Worm (Caenorhabditis elegans): Measurements from ENCODE around the gene far-4.
A peak's percentile ranks its signal among the peaks of the same experiment; 100 is the strongest.

The far-4 gene

DNA sequence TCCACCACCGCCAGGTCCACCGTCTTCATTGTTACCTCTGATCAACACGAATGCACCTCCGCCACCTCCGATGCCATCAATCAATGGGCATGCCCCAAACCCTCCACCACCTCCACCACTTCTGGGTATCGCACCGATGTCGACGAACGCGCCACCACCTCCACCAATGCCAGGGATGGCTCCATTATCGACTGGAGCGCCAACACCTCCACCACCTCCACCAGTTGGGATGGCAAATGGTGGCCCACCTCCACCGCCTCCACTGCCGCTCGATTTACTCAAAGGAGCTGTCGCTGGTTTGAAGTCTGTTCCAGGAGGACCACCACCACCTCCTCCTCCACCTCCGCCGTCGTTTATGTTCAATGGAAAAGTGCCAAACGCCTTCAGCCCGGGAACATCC, 4.9 kb upstream of the far-4 start:
- TF ChIP-seq tab-1 (GFP tag; IDR thresholded peaks at IDR 0.05), result 0 out of 2 replicates have a peak, but pooled peaks have one; percentile 25
- TF ChIP-seq ztf-23 (GFP tag; IDR thresholded peaks at IDR 0.05), result no peak

DNA sequence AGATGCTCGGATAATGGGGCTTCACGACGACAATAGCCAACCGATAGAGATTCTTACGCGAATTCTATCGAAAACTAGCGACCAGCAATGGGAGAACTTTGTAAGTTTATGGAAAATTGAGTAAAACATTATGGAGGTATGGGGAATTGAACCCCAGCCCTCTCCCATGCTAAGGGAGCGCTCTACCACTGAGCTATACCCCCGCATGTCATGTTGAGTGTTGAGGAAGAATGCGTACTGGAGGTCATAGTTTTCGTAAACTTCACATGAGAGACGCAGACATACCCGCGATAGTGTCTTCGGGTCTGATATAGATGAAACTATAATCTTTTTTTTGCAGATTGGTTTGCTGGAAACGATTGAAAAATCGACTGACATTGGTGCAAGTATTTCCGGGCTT, 3.9 kb upstream of the far-4 start:
- peak; percentile 80 for TF ChIP-seq T22C8.4 (GFP tag; IDR thresholded peaks at IDR 0.05)
- TF ChIP-seq flt-1 (GFP tag; IDR thresholded peaks at IDR 0.05), result peak; percentile 94
- TF ChIP-seq cog-1 (tag; optimal IDR thresholded peaks at IDR 0.05), result peak; percentile 52
- peak; percentile 87 for TF ChIP-seq klf-2 (GFP tag; conservative IDR thresholded peaks at IDR 0.05)
- peak; percentile 30 for TF ChIP-seq med-1 (GFP tag; optimal IDR thresholded peaks at IDR 0.05; ENCODE audit: insufficient read depth)
- peak; percentile 79; the same call in 1 of the 2 replicates for TF ChIP-seq ref-1 (GFP tag; conservative IDR thresholded peaks at IDR 0.05)
- TF ChIP-seq tab-1 (GFP tag; IDR thresholded peaks at IDR 0.05), result peak; percentile 93
- peak; percentile 94 for TF ChIP-seq ztf-23 (GFP tag; IDR thresholded peaks at IDR 0.05)
- peak; percentile 79 for TF ChIP-seq ztf-29 (GFP tag; IDR thresholded peaks at IDR 0.05)

DNA sequence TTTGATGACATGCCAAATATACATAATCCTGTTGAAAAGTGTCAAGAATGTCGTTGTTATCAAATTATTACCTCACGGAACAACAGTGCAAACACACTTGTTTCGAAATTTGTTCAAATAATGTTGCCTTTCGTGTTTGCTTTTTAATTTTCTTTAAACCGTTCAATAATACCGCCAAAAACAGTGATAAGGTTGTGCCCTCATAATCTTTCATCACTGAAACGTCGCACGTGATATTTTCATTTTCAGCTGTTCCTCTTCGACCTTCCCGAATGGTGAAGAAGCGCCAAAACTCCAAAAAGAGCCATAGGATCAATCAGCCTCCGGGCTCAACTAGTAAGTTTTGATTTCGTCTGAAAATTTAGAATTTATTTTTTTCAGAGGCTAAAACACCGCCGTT, 2.6 kb upstream of the far-4 start, which contains the start of gene inft-2:
Gene inft-2 (plus strand): TSS at position 248 of the 400 bp plus-strand sequence.
- TF ChIP-seq med-1 (GFP tag; optimal IDR thresholded peaks at IDR 0.05; ENCODE audit: insufficient read depth) (no peak), tab-1 (GFP tag; IDR thresholded peaks at IDR 0.05) (no peak), flt-1 (GFP tag; IDR thresholded peaks at IDR 0.05) (no peak), ztf-29 (GFP tag; IDR thresholded peaks at IDR 0.05) (no peak), cog-1 (tag; optimal IDR thresholded peaks at IDR 0.05) (no peak), T22C8.4 (GFP tag; IDR thresholded peaks at IDR 0.05) (no peak)

DNA sequence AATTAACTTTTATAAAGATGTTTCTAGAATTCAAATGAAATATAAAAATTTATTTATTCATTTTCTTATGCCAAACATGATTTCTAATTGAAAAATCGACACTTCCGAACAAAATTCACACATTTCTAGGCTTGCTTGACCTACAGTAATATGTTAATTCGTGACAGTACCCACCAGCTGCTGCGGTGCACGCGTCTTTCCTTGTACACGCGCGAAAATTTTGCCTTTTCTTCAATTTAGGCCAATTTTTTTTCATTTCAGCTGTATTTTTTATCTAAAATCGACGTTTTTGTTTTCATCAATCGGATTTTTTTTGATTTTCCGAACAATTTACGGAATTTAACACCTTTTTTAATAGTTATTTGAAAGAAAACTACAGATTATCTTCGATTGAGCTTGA, 609 bp upstream of the far-4 start:
- TF ChIP-seq med-1 (GFP tag; optimal IDR thresholded peaks at IDR 0.05; ENCODE audit: insufficient read depth), result no peak
- TF ChIP-seq ztf-23 (GFP tag; IDR thresholded peaks at IDR 0.05), result no peak
- no peak for TF ChIP-seq klf-2 (GFP tag; conservative IDR thresholded peaks at IDR 0.05)
- TF ChIP-seq tab-1 (GFP tag; IDR thresholded peaks at IDR 0.05), result no peak
- TF ChIP-seq T22C8.4 (GFP tag; IDR thresholded peaks at IDR 0.05), result no peak
- TF ChIP-seq ztf-29 (GFP tag; IDR thresholded peaks at IDR 0.05), result no peak
- TF ChIP-seq cog-1 (tag; optimal IDR thresholded peaks at IDR 0.05), result no peak
- no peak for TF ChIP-seq ref-1 (GFP tag; conservative IDR thresholded peaks at IDR 0.05)
- TF ChIP-seq flt-1 (GFP tag; IDR thresholded peaks at IDR 0.05), result no peak

DNA sequence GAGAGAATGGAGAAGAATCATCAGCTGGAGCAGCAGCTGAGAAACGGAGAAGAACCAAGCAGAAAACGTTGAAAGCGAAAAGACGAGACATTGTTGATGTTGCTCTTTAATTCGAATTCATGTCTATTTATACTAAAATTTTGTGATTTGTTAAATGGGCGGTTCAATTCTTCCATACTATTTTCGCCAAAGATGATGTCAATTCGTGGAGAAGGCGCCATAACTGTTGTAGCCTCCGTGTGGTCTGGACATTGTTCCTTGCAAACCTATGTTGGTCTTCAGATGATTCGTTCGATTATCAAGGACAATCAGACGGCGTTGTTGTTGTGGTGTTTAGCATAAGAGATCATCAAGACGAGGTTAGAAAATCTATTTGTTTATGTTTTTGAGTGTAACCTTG, 2.0 kb downstream of the far-4 start, which contains the start of gene far-3:
Gene far-3 (minus strand): TSS at position 101 of the 400 bp plus-strand sequence.
- TF ChIP-seq med-1 (GFP tag; optimal IDR thresholded peaks at IDR 0.05; ENCODE audit: insufficient read depth) (no peak), klf-2 (GFP tag; conservative IDR thresholded peaks at IDR 0.05) (no peak), ztf-23 (GFP tag; IDR thresholded peaks at IDR 0.05) (no peak), ztf-29 (GFP tag; IDR thresholded peaks at IDR 0.05) (no peak)

DNA sequence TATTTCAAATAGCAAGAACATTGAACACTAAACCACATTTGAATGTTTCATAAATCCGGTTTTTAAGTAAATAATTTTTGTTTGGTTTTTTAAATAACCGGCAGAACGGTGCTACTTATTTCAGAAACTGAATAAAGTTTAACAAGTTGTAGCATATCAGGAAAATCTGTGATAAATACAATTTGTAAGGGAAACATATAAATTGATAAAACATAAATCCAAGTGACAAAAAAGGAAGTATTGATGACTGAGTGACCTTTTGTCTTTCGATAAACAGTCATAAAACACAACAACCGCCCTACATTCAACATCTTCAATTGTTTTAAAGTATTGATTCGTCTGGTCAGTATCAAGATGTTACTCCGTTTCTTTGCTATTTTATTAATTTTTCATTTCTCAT, 4.2 kb downstream of the far-4 start, which contains the start of gene far-5:
Gene far-5 (plus strand): TSS at position 301 of the 400 bp plus-strand sequence.
- TF ChIP-seq cog-1 (tag; optimal IDR thresholded peaks at IDR 0.05) (no peak), ztf-29 (GFP tag; IDR thresholded peaks at IDR 0.05) (no peak), flt-1 (GFP tag; IDR thresholded peaks at IDR 0.05) (no peak), T22C8.4 (GFP tag; IDR thresholded peaks at IDR 0.05) (no peak), ztf-23 (GFP tag; IDR thresholded peaks at IDR 0.05) (no peak), tab-1 (GFP tag; IDR thresholded peaks at IDR 0.05) (no peak), med-1 (GFP tag; optimal IDR thresholded peaks at IDR 0.05; ENCODE audit: insufficient read depth) (no peak), klf-2 (GFP tag; conservative IDR thresholded peaks at IDR 0.05) (no peak), ref-1 (GFP tag; conservative IDR thresholded peaks at IDR 0.05) (no peak)

DNA sequence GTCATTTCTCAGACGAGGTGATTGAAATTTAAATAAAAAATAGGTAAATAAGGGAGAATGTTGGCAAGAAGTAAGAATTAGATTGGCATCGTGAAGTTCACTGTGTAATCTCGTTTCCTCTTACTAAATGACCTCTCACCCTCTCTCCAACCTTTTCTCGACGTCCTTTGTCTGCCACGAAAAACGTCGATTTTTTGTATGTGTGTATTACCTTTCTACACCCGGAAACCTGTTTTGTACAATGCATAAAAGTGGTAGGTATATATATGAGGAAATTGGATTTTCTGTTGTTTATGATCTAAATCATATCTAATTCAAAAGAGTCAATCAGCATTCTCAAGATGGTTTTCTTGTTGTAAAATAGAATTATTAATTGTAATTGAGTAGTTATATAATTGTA, 6.6 kb downstream of the far-4 start, which contains the start of the genes F15B9.11 and dsl-7:
Gene F15B9.11 (minus strand): TSS at position 5 of the 400 bp plus-strand sequence.
Gene dsl-7 (plus strand): TSS at position 260 of the 400 bp plus-strand sequence.
- TF ChIP-seq klf-2 (GFP tag; conservative IDR thresholded peaks at IDR 0.05) (no peak), ztf-23 (GFP tag; IDR thresholded peaks at IDR 0.05) (no peak), cog-1 (tag; optimal IDR thresholded peaks at IDR 0.05) (no peak), flt-1 (GFP tag; IDR thresholded peaks at IDR 0.05) (no peak), tab-1 (GFP tag; IDR thresholded peaks at IDR 0.05) (no peak)

DNA sequence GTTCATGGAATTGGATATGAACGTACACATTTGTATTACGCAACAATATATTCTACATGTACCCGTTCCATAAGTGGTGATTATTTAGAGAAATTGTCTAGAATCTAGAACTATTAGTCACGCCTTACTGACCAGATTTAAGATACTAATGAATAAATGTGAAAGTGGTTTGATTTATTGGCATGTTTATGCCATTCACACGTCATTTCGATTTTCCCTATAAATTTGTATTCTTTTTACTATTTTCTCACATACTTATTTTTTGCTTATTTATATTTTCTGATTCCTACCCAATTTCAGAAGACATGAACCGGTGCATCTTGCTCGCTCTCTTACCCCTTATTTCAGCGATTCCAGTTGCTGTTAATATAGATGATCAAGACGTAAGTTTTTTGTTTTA, 11.2 kb downstream of the far-4 start, which contains the start of gene F15B9.8:
Gene F15B9.8 (plus strand): TSS at position 301 of the 400 bp plus-strand sequence.
- TF ChIP-seq ztf-29 (GFP tag; IDR thresholded peaks at IDR 0.05) (no peak), cog-1 (tag; optimal IDR thresholded peaks at IDR 0.05) (no peak), ztf-23 (GFP tag; IDR thresholded peaks at IDR 0.05) (no peak), ref-1 (GFP tag; conservative IDR thresholded peaks at IDR 0.05) (no peak), med-1 (GFP tag; optimal IDR thresholded peaks at IDR 0.05; ENCODE audit: insufficient read depth) (no peak), flt-1 (GFP tag; IDR thresholded peaks at IDR 0.05) (no peak), T22C8.4 (GFP tag; IDR thresholded peaks at IDR 0.05) (no peak), klf-2 (GFP tag; conservative IDR thresholded peaks at IDR 0.05) (no peak)

DNA sequence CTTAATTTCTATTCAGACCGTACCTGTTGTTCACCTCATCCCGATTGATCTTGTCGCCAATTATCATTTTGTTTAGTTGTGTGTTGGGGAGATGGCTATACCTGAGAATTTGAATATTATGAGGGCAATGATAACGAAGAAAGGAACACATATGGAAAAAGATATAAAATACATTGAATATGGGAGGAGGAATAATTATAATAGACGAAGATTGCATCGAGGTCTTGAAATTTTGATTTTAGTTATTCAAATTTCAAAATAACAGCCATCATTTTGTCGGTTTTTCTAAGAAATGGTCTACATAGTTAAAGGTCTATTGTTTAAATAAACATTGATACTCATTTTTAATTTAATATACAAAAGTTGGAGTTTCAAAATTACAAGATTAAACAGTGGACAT, 12.4 kb downstream of the far-4 start, which contains the start of gene shw-3:
Gene shw-3 (minus strand): TSS at position 101 of the 400 bp plus-strand sequence.
- TF ChIP-seq ztf-23 (GFP tag; IDR thresholded peaks at IDR 0.05) (no peak), cog-1 (tag; optimal IDR thresholded peaks at IDR 0.05) (no peak), T22C8.4 (GFP tag; IDR thresholded peaks at IDR 0.05) (no peak), ref-1 (GFP tag; conservative IDR thresholded peaks at IDR 0.05) (no peak), flt-1 (GFP tag; IDR thresholded peaks at IDR 0.05) (no peak), med-1 (GFP tag; optimal IDR thresholded peaks at IDR 0.05; ENCODE audit: insufficient read depth) (no peak), klf-2 (GFP tag; conservative IDR thresholded peaks at IDR 0.05) (no peak), tab-1 (GFP tag; IDR thresholded peaks at IDR 0.05) (no peak), ztf-29 (GFP tag; IDR thresholded peaks at IDR 0.05) (no peak)

DNA sequence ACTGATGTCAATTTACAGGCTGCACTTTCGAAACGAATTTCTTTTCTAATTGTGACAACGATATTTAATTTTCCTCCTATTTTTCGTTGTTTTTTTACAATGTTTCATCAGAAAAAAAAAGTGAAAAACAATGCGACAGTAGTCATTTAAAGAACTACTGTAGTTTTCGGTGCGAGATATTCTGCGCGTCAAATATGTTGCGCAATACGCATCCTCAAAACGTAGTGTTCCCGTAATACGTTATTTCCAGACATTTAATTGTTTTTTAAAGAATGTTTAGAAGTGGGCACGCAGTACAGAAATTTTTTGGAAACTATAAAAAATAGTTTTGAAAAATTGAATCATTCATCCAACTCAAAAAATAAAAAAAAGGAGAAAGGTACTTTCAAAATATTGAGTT, 25.4 kb downstream of the far-4 start:
- TF ChIP-seq klf-2 (GFP tag; conservative IDR thresholded peaks at IDR 0.05) (no peak), ref-1 (GFP tag; conservative IDR thresholded peaks at IDR 0.05) (no peak), ztf-23 (GFP tag; IDR thresholded peaks at IDR 0.05) (no peak), cog-1 (tag; optimal IDR thresholded peaks at IDR 0.05) (no peak), ztf-29 (GFP tag; IDR thresholded peaks at IDR 0.05) (no peak), med-1 (GFP tag; optimal IDR thresholded peaks at IDR 0.05; ENCODE audit: insufficient read depth) (no peak), tab-1 (GFP tag; IDR thresholded peaks at IDR 0.05) (no peak), flt-1 (GFP tag; IDR thresholded peaks at IDR 0.05) (no peak), T22C8.4 (GFP tag; IDR thresholded peaks at IDR 0.05) (no peak)

Measured in whole organism, midembryonic.